Worm (Caenorhabditis elegans): ENCODE measurements around the gene R02E4.3.

Gene R02E4.3

ce11 chrX:4137452-4138164 is 35.7 kb upstream of the R02E4.3 start:
- TF ChIP-seq pqm-1 (tag; optimal IDR thresholded peaks at IDR 0.05), result no peak
- TF ChIP-seq ama-1 (optimal IDR thresholded peaks at IDR 0.05), result peak; percentile 30
- peak; percentile 19 for TF ChIP-seq hmg-11 (tag; optimal IDR thresholded peaks at IDR 0.05)
- peak; percentile 65 for TF ChIP-seq nhr-43 (tag; optimal IDR thresholded peaks at IDR 0.05; ENCODE audit: poor library complexity, severe bottlenecking)
- no peak for TF ChIP-seq ceh-9 (tag; optimal IDR thresholded peaks at IDR 0.05)
- no peak for TF ChIP-seq lin-15B (tag; optimal IDR thresholded peaks at IDR 0.05)
- no peak for TF ChIP-seq skn-1 (tag; optimal IDR thresholded peaks at IDR 0.05)
- TF ChIP-seq unc-62 (GFP tag; optimal IDR thresholded peaks at IDR 0.05), result peak; percentile 33
- TF ChIP-seq nhr-12 (tag; optimal IDR thresholded peaks at IDR 0.05), result no peak
- TF ChIP-seq snpc-4 (tag; optimal IDR thresholded peaks at IDR 0.05), result no peak
- no peak for TF ChIP-seq nhr-77 (tag; optimal IDR thresholded peaks at IDR 0.05)
- no peak for TF ChIP-seq ceh-82 (tag; optimal IDR thresholded peaks at IDR 0.05)
- no peak for TF ChIP-seq egl-27 (tag; optimal IDR thresholded peaks at IDR 0.05)
- peak; percentile 57 for TF ChIP-seq ceh-28 (tag; optimal IDR thresholded peaks at IDR 0.05)
- TF ChIP-seq nfya-1 (tag; optimal IDR thresholded peaks at IDR 0.05; ENCODE audit: insufficient read depth), result peak; percentile 51
- TF ChIP-seq nhr-11 (tag; optimal IDR thresholded peaks at IDR 0.05), result no peak
- no peak for TF ChIP-seq fos-1 (tag; optimal IDR thresholded peaks at IDR 0.05)
- TF ChIP-seq nhr-67 (tag; optimal IDR thresholded peaks at IDR 0.05), result no peak
- TF ChIP-seq eor-1 (tag; optimal IDR thresholded peaks at IDR 0.05), result no peak
- no peak for TF ChIP-seq pha-4 (tag; optimal IDR thresholded peaks at IDR 0.05)
- no peak for TF ChIP-seq elt-1 (tag; optimal IDR thresholded peaks at IDR 0.05)
- peak; percentile 30 for TF ChIP-seq jun-1 (tag; optimal IDR thresholded peaks at IDR 0.05)
- peak; percentile 29 for TF ChIP-seq mdl-1 (tag; optimal IDR thresholded peaks at IDR 0.05)
- no peak for TF ChIP-seq aly-2 (tag; optimal IDR thresholded peaks at IDR 0.05)
- peak in 2 of 3 experiments; percentile 32 to 68 for TF ChIP-seq elt-3 (tag; optimal IDR thresholded peaks at IDR 0.05)
- TF ChIP-seq lin-39 (tag; optimal IDR thresholded peaks at IDR 0.05), result peak; percentile 66
- TF ChIP-seq fkh-2 (tag; optimal IDR thresholded peaks at IDR 0.05), result no peak
- no peak for TF ChIP-seq unc-39 (tag; optimal IDR thresholded peaks at IDR 0.05)
- no peak for TF ChIP-seq ztf-4 (tag; optimal IDR thresholded peaks at IDR 0.05)
- no peak for TF ChIP-seq ztf-11 (tag; optimal IDR thresholded peaks at IDR 0.05)
- peak; percentile 23 for TF ChIP-seq elt-2 (tag; optimal IDR thresholded peaks at IDR 0.05)
- no peak for TF ChIP-seq fkh-10 (GFP tag; optimal IDR thresholded peaks at IDR 0.05)
- no peak for TF ChIP-seq ZK546.5 (tag; optimal IDR thresholded peaks at IDR 0.05)
- no peak for TF ChIP-seq nhr-25 (tag; optimal IDR thresholded peaks at IDR 0.05)
- TF ChIP-seq egl-5 (tag; optimal IDR thresholded peaks at IDR 0.05), result peak; percentile 4
- no peak for TF ChIP-seq daf-12 (tag; optimal IDR thresholded peaks at IDR 0.05)
- no peak for TF ChIP-seq ceh-16 (tag; optimal IDR thresholded peaks at IDR 0.05)
- TF ChIP-seq R02D3.7 (tag; optimal IDR thresholded peaks at IDR 0.05), result peak; percentile 9
- no peak for TF ChIP-seq sea-2 (GFP tag; optimal IDR thresholded peaks at IDR 0.05)
- no peak for TF ChIP-seq mml-1 (tag; optimal IDR thresholded peaks at IDR 0.05)
- no peak for TF ChIP-seq nhr-28 (tag; optimal IDR thresholded peaks at IDR 0.05)
- TF ChIP-seq lsy-12 (tag; optimal IDR thresholded peaks at IDR 0.05), result no peak
- peak; percentile 41 for TF ChIP-seq nhr-23 (tag; optimal IDR thresholded peaks at IDR 0.05)
- TF ChIP-seq tbx-2 (tag; optimal IDR thresholded peaks at IDR 0.05), result no peak

Data from whole organism, L3 larva.